Worm (Caenorhabditis elegans) whole organism, L4 larva: ENCODE data around the gene best-7.

Experiments
- hlh-30 ChIP-seq: sonication (generic microtip); optimal IDR thresholded peaks from 2 replicates; lab custom pipeline; 2017; ENCODE audit warnings: antibody characterized with exemption, mild to moderate bottlenecking, missing genetic modification characterization, missing compliant biosample characterization; ENCODE audit not compliant: insufficient read depth
- skn-1 ChIP-seq: fragments of 150-350 bp; optimal IDR thresholded peaks from 2 replicates; lab custom pipeline; 2014; ENCODE audit warnings: missing biosample characterization, missing genetic modification characterization
- zag-1 ChIP-seq: fragments of 150-350 bp; optimal IDR thresholded peaks from 2 replicates; lab custom pipeline; 2014; ENCODE audit warnings: missing biosample characterization, missing genetic modification characterization

DNA sequence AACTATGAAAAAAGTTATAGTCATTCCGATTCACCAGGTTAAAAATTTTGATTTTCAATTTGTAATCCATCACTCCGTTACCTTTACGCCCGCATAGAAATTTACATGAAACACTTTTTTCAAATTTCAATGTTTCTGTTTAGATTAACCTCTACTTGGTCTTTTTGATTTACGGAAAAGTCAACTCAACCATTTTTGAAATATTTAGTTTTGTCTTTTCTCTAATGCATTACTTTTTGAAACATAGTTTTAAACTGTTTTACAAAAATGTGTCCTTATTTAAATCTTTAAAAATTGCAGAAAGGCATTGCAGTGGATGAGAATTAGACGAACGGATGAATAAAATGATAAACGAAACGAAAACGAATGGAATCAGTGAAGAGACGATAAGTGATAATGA is 43.0 kb upstream of the best-7 start, which contains the start of gene gtl-2:
- no peak for TF ChIP-seq hlh-30 (tag; lab: Kevin White, UChicago)
- TF ChIP-seq zag-1 (tag; lab: Kevin White, UChicago) = no peak
- no peak for TF ChIP-seq skn-1 (tag; lab: Kevin White, UChicago)
